Worm (Caenorhabditis elegans): ENCODE data around the gene glb-31.

glb-31 gene

DNA sequence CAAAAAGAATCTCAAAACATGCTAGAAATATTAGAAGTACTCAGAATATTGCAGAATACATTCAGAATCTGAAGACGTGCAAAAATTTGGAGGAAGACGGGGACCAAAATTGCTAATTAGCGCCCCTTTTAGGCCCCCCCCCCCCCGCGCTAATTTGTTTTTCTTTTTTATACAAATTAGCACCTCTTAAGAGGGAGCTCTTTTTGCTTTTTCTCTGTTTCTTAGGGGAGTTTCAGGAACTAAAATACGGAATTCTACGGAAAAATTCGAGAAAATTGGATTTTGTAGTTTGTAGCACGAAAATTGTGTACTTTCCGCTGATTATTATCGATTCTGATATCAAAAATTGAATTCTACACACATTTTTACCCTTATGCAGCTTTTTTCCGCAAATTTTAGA lies at the start of gene glb-31:
Gene glb-31, minus strand, starts transcription at position 101 of the 400 bp plus-strand sequence.
- TF ChIP-seq ceh-32 (tag; optimal IDR thresholded peaks at IDR 0.05; ENCODE audit: poor library complexity) (no peak), fos-1 (tag; optimal IDR thresholded peaks at IDR 0.05) (no peak), ztf-11 (tag; optimal IDR thresholded peaks at IDR 0.05) (no peak), madf-9 (GFP tag; conservative IDR thresholded peaks at IDR 0.05) (no peak), skn-1 (tag; optimal IDR thresholded peaks at IDR 0.05) (no peak), set-16 (GFP tag; IDR thresholded peaks at IDR 0.05) (no peak), unc-39 (tag; optimal IDR thresholded peaks at IDR 0.05) (no peak), mxl-3 (GFP tag; optimal IDR thresholded peaks at IDR 0.05) (no peak), zip-2 (tag; optimal IDR thresholded peaks at IDR 0.05) (no peak), lir-3 (tag; optimal IDR thresholded peaks at IDR 0.05) (no peak), mdl-1 (tag; optimal IDR thresholded peaks at IDR 0.05) (no peak), daf-16 (GFP tag; optimal IDR thresholded peaks at IDR 0.05) (no peak), daf-16 (tag; optimal IDR thresholded peaks at IDR 0.05) (no peak), ceh-28 (tag; optimal IDR thresholded peaks at IDR 0.05) (no peak), F37D6.2 (tag; optimal IDR thresholded peaks at IDR 0.05) (no peak), nhr-42 (GFP tag; IDR thresholded peaks at IDR 0.05) (no peak)

- TF ChIP-seq dpl-1 (GFP tag; optimal IDR thresholded peaks at IDR 0.05) (peak; percentile 10), fkh-10 (GFP tag; optimal IDR thresholded peaks at IDR 0.05) (no peak), unc-62 (GFP tag; optimal IDR thresholded peaks at IDR 0.05 in 1 of 2) (peak in 1 of 2 experiments; percentile 79), unc-62 (tag; optimal IDR thresholded peaks at IDR 0.05) (no peak), nhr-28 (tag; optimal IDR thresholded peaks at IDR 0.05) (no peak), saeg-2 (GFP tag; IDR thresholded peaks at IDR 0.05) (no peak), mxl-3 (GFP tag; optimal IDR thresholded peaks at IDR 0.05) (no peak), nhr-25 (tag; optimal IDR thresholded peaks at IDR 0.05; ENCODE audit: borderline replicate concordance, insufficient read depth) (no peak), zip-11 (GFP tag; IDR thresholded peaks at IDR 0.05) (no peak), zag-1 (tag; optimal IDR thresholded peaks at IDR 0.05) (no peak), F26F4.8 (GFP tag; conservative IDR thresholded peaks at IDR 0.05) (no peak), hlh-30 (tag; optimal IDR thresholded peaks at IDR 0.05; ENCODE audit: insufficient read depth) (peak; percentile 31), ctbp-1 (GFP tag; IDR thresholded peaks at IDR 0.05) (no peak), ceh-28 (tag; optimal IDR thresholded peaks at IDR 0.05) (no peak), tag-97 (GFP tag; IDR thresholded peaks at IDR 0.05) (no peak), Y75B8A.6 (GFP tag; IDR thresholded peaks at IDR 0.05) (no peak), egl-27 (tag; optimal IDR thresholded peaks at IDR 0.05) (no peak), ceh-20 (GFP tag; IDR thresholded peaks at IDR 0.05) (peak; percentile 75), lin-1 (GFP tag; IDR thresholded peaks at IDR 0.05) (no peak), mdt-29 (GFP tag; IDR thresholded peaks at IDR 0.05) (no peak), ZK546.5 (tag; optimal IDR thresholded peaks at IDR 0.05) (no peak), aha-1 (tag) (peak; percentile 12), lin-39 (tag; optimal IDR thresholded peaks at IDR 0.05) (no peak), nhr-41 (GFP tag; IDR thresholded peaks at IDR 0.05) (no peak), vab-7 (GFP tag; IDR thresholded peaks at IDR 0.05) (peak; percentile 34; the same call in 1 of the 2 replicates), zfp-2 (tag; optimal IDR thresholded peaks at IDR 0.05) (peak; percentile 21), ceh-62 (tag; optimal IDR thresholded peaks at IDR 0.05) (no peak), lsy-2 (tag; optimal IDR thresholded peaks at IDR 0.05) (peak in 1 of 2 experiments; percentile 38), spr-3 (GFP tag; optimal IDR thresholded peaks at IDR 0.05) (no peak)
Measured at ce11 chrII:1344524-1345119, 43.2 kb upstream of the glb-31 start.
